Fruit fly (Drosophila melanogaster): ENCODE measurements around the gene CG45064.

CG45064 gene

dm6 chrX:14848755-14849354 is 33.5 kb downstream of the CG45064 start, which contains the start of gene CG9522 (continued):
- TF ChIP-seq D (optimal IDR thresholded peaks at IDR 0.05) = no peak
- TF ChIP-seq D (GFP tag; optimal IDR thresholded peaks at IDR 0.05) = peak; percentile 77
- no peak for TF ChIP-seq CG1603 (tag; optimal IDR thresholded peaks at IDR 0.05)
- TF ChIP-seq CG17359 (tag; optimal IDR thresholded peaks at IDR 0.05) = peak; percentile 77
- TF ChIP-seq lilli (GFP tag; optimal IDR thresholded peaks at IDR 0.05) = peak; percentile 64
- TF ChIP-seq Mes4 (GFP tag; optimal IDR thresholded peaks at IDR 0.05) = peak; percentile 3
- TF ChIP-seq Side (GFP tag; optimal IDR thresholded peaks at IDR 0.05) = peak; percentile 6
- TF ChIP-seq NK7.1 (GFP tag; optimal IDR thresholded peaks at IDR 0.05) = no peak
- peak; percentile 42 for TF ChIP-seq cwo (GFP tag; optimal IDR thresholded peaks at IDR 0.05)
- TF ChIP-seq CG33557 (GFP tag; optimal IDR thresholded peaks at IDR 0.05) = peak; percentile 56
- TF ChIP-seq tap (tag; optimal IDR thresholded peaks at IDR 0.05) = peak; percentile 73
- TF ChIP-seq CG11696 (GFP tag; IDR thresholded peaks at IDR 0.05) = peak; percentile 60; the same call in 1 of the 2 replicates
- no peak for TF ChIP-seq CG6175 (GFP tag; IDR thresholded peaks at IDR 0.05)
- no peak for TF ChIP-seq crp (GFP tag; optimal IDR thresholded peaks at IDR 0.05)
- TF ChIP-seq klu (GFP tag; IDR thresholded peaks at IDR 0.05) = peak; percentile 53
- no peak for TF ChIP-seq CG10274 (GFP tag; optimal IDR thresholded peaks at IDR 0.05)
- peak; percentile 53; the same call in 2 of the 3 replicates for TF ChIP-seq CG7357 (GFP tag; IDR thresholded peaks at IDR 0.05)
- peak; percentile 41 for TF ChIP-seq CG16863 (GFP tag; optimal IDR thresholded peaks at IDR 0.05)
- TF ChIP-seq her (GFP tag; optimal IDR thresholded peaks at IDR 0.05) = no peak
- TF ChIP-seq Sox100B (GFP tag; optimal IDR thresholded peaks at IDR 0.05) = peak; percentile 42
- TF ChIP-seq CG7556 (GFP tag; optimal IDR thresholded peaks at IDR 0.05) = peak; percentile 63
- no peak for TF ChIP-seq CG34224 (GFP tag; IDR thresholded peaks at IDR 0.05; ENCODE audit: partially characterized antibody)
- TF ChIP-seq Xbp1 (GFP tag; optimal IDR thresholded peaks at IDR 0.05) = peak; percentile 62
- peak in 1 of 2 experiments; percentile 72 for TF ChIP-seq eve (GFP tag; optimal IDR thresholded peaks at IDR 0.05)
- TF ChIP-seq CG9727 (GFP tag; optimal IDR thresholded peaks at IDR 0.05) = peak; percentile 74
- peak; percentile 49 for TF ChIP-seq CG17802 (tag; optimal IDR thresholded peaks at IDR 0.05)
- no peak for TF ChIP-seq CG31388 (GFP tag; optimal IDR thresholded peaks at IDR 0.05)
- no peak for TF ChIP-seq Lpt (GFP tag; optimal IDR thresholded peaks at IDR 0.05)
- TF ChIP-seq Ada2b (GFP tag; IDR thresholded peaks at IDR 0.05) = peak; percentile 81
- TF ChIP-seq Dad (GFP tag; optimal IDR thresholded peaks at IDR 0.05) = peak; percentile 37
- TF ChIP-seq CG30403 (GFP tag; optimal IDR thresholded peaks at IDR 0.05) = peak; percentile 50
- TF ChIP-seq Dbx (GFP tag; IDR thresholded peaks at IDR 0.05) = peak; percentile 62; the same call in 1 of the 3 replicates
- TF ChIP-seq Camta (GFP tag; optimal IDR thresholded peaks at IDR 0.05) = peak; percentile 37
- peak; percentile 35 for TF ChIP-seq Usf (GFP tag; optimal IDR thresholded peaks at IDR 0.05)
- peak; percentile 91 for TF ChIP-seq ci (GFP tag; IDR thresholded peaks at IDR 0.05)
- TF ChIP-seq ATbp (GFP tag; optimal IDR thresholded peaks at IDR 0.05) = peak; percentile 82
- no peak for TF ChIP-seq repo (GFP tag; optimal IDR thresholded peaks at IDR 0.05)
- TF ChIP-seq CG10366 (GFP tag; IDR thresholded peaks at IDR 0.05) = peak; percentile 67
- peak; percentile 43 for TF ChIP-seq fd64A (GFP tag; optimal IDR thresholded peaks at IDR 0.05)
- 0 out of 3 replicates have a peak, but pooled peaks have one; percentile 15 for TF ChIP-seq CG6791 (GFP tag; IDR thresholded peaks at IDR 0.05; ENCODE audit: partially characterized antibody)
- TF ChIP-seq gsb (GFP tag; IDR thresholded peaks at IDR 0.05) = peak; percentile 61
- no peak; the same call in 2 of the 3 replicates for TF ChIP-seq ase (GFP tag; IDR thresholded peaks at IDR 0.05)
- TF ChIP-seq dmrt11E (tag; optimal IDR thresholded peaks at IDR 0.05) = peak; percentile 76
- peak; percentile 68 for TF ChIP-seq CG18262 (tag; optimal IDR thresholded peaks at IDR 0.05)
- peak; percentile 51; the same call in 1 of the 3 replicates for TF ChIP-seq so (GFP tag; IDR thresholded peaks at IDR 0.05)
- peak; percentile 77 for TF ChIP-seq CG4424 (GFP tag; optimal IDR thresholded peaks at IDR 0.05)
- peak; percentile 81 for TF ChIP-seq dysf (GFP tag; IDR thresholded peaks at IDR 0.05)
- peak; percentile 42 for TF ChIP-seq CG17568 (GFP tag; optimal IDR thresholded peaks at IDR 0.05)
- peak; percentile 47; the same call in 1 of the 2 replicates for TF ChIP-seq CG11247 (GFP tag; IDR thresholded peaks at IDR 0.05)
- peak; percentile 90 for TF ChIP-seq vvl (GFP tag; IDR thresholded peaks at IDR 0.05)
